Worm (Caenorhabditis elegans): ENCODE results near the gene scl-8.

scl-8 gene

DNA sequence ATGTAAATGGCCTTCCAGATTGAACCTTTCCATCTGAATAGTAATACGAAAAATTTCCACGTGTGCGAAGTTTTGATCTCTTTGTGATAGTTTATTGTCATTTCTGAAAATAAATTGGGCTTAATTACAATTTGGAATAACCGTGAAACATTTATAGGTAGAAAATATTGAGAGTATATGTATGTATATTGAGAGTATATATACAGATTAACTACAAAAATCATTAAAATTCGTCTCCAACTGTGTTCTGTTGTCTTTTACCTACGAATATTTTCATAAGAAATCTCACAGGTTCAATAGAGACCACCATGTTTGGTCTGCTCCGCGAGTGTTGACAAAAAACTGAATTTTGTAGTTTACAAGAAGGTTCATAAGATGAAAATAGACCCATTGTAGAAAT lies 41.4 kb downstream of the scl-8 start, which contains the start of gene best-2:
Gene best-2 (minus strand): TSS at position 101 of the 400 bp plus-strand sequence.
- no peak for TF ChIP-seq pqm-1 (tag; optimal IDR thresholded peaks at IDR 0.05)
- no peak for TF ChIP-seq snpc-4 (tag; optimal IDR thresholded peaks at IDR 0.05)
- TF ChIP-seq elt-2 (tag; optimal IDR thresholded peaks at IDR 0.05) = no peak
- TF ChIP-seq ZK546.5 (tag; optimal IDR thresholded peaks at IDR 0.05) = no peak
- no peak for TF ChIP-seq mdl-1 (tag; optimal IDR thresholded peaks at IDR 0.05)
- TF ChIP-seq tbx-2 (tag; optimal IDR thresholded peaks at IDR 0.05) = no peak
- TF ChIP-seq ceh-16 (tag; optimal IDR thresholded peaks at IDR 0.05) = no peak
- no peak for TF ChIP-seq nhr-76 (tag; optimal IDR thresholded peaks at IDR 0.05)
- no peak for TF ChIP-seq lin-15B (tag; optimal IDR thresholded peaks at IDR 0.05)
- TF ChIP-seq nfya-1 (tag; optimal IDR thresholded peaks at IDR 0.05; ENCODE audit: insufficient read depth) = no peak
- TF ChIP-seq fkh-2 (tag; optimal IDR thresholded peaks at IDR 0.05) = no peak
- no peak for TF ChIP-seq nhr-43 (tag; optimal IDR thresholded peaks at IDR 0.05; ENCODE audit: poor library complexity, severe bottlenecking)
- TF ChIP-seq ceh-82 (tag; optimal IDR thresholded peaks at IDR 0.05) = no peak

DNA sequence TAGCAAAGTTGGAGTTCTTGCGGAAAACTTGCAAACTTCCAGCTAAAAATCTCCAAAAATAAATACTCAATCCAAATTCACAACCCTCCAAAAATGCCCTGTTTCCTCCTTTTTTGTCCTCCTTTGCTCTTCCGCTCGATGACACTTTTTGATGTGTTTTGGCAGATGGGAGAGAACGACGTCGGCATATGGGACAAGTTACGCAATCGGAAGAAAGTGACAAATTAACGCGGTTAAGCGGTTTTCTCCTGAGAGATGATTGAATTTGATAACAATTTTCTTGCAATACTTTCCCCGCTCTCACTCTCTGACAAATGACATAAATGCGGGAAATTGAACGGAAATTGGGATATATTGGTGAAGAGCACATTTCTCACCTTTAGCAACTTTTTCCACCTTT lies 45.1 kb downstream of the scl-8 start:
- no peak for TF ChIP-seq nhr-237 (tag; optimal IDR thresholded peaks at IDR 0.05)
- no peak for TF ChIP-seq pqm-1 (tag; optimal IDR thresholded peaks at IDR 0.05)
- TF ChIP-seq elt-3 (tag; optimal IDR thresholded peaks at IDR 0.05) = no peak
- no peak for TF ChIP-seq nhr-11 (tag; optimal IDR thresholded peaks at IDR 0.05)
- no peak for TF ChIP-seq ama-1 (optimal IDR thresholded peaks at IDR 0.05)
- TF ChIP-seq snpc-4 (tag; optimal IDR thresholded peaks at IDR 0.05) = no peak
- no peak for TF ChIP-seq nhr-28 (tag; optimal IDR thresholded peaks at IDR 0.05)
- no peak for TF ChIP-seq hmg-11 (tag; optimal IDR thresholded peaks at IDR 0.05)
- TF ChIP-seq skn-1 (tag; optimal IDR thresholded peaks at IDR 0.05) = no peak
- TF ChIP-seq fkh-10 (GFP tag; optimal IDR thresholded peaks at IDR 0.05) = no peak
- no peak for TF ChIP-seq nhr-77 (tag; optimal IDR thresholded peaks at IDR 0.05)
- TF ChIP-seq ceh-82 (tag; optimal IDR thresholded peaks at IDR 0.05) = no peak
- TF ChIP-seq fkh-2 (tag; optimal IDR thresholded peaks at IDR 0.05) = no peak
- TF ChIP-seq mml-1 (tag; optimal IDR thresholded peaks at IDR 0.05) = no peak
- TF ChIP-seq lin-15B (tag; optimal IDR thresholded peaks at IDR 0.05) = no peak
- TF ChIP-seq nhr-76 (tag; optimal IDR thresholded peaks at IDR 0.05) = no peak
- TF ChIP-seq fos-1 (tag; optimal IDR thresholded peaks at IDR 0.05) = no peak

DNA sequence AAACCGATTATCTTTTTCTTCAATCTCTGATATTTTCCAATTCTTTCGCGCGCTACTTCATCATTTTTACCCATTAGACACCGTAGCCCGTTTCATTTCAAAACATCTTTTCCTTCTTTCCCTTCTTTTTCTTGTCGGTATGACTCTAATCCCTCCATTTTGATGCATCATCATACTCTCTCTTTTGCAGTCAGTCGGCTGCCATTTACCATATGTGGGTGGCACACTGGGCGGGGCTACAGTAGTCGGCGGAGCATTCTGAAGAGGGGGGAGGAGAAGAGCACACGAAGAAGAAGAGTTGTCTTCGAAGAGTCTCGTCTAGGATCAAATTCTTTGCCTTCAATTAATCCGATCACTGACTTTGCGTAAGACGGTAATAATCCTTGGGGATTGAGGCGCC lies 47.2 kb downstream of the scl-8 start, which contains the start of gene unc-30:
Gene unc-30 (plus strand): TSS at position 184 of the 400 bp plus-strand sequence.
- TF ChIP-seq lin-39 (tag; optimal IDR thresholded peaks at IDR 0.05) (peak; percentile 34), nhr-12 (tag; optimal IDR thresholded peaks at IDR 0.05) (no peak), nhr-237 (tag; optimal IDR thresholded peaks at IDR 0.05) (no peak), egl-27 (tag; optimal IDR thresholded peaks at IDR 0.05) (no peak), pha-4 (tag; optimal IDR thresholded peaks at IDR 0.05) (no peak), nhr-25 (tag; optimal IDR thresholded peaks at IDR 0.05) (no peak), nfya-1 (tag; optimal IDR thresholded peaks at IDR 0.05; ENCODE audit: insufficient read depth) (peak; percentile 58), zag-1 (tag; optimal IDR thresholded peaks at IDR 0.05) (no peak), nhr-67 (tag; optimal IDR thresholded peaks at IDR 0.05) (no peak), fos-1 (tag; optimal IDR thresholded peaks at IDR 0.05) (no peak), aly-2 (tag; optimal IDR thresholded peaks at IDR 0.05) (no peak), ceh-9 (tag; optimal IDR thresholded peaks at IDR 0.05) (no peak)

DNA sequence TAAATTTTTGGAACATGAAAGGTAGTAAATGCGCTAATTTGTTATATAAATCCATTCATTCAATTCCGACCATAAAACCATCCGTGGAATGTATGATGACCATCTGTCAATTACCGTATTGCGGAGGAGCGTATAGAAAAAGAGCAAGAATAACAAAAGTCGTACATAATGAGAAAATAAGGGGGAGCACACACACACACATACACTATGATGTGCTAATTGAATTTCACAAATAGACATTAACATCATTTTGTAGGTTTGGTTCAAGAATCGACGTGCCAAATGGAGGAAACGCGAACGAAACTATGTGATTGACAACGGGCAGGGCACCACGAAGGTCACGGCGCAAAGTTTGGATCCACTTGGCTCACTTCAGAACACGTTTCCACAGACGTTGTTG lies 49.9 kb downstream of the scl-8 start:
- no peak for TF ChIP-seq R02D3.7 (tag; optimal IDR thresholded peaks at IDR 0.05)
- TF ChIP-seq lsy-12 (tag; optimal IDR thresholded peaks at IDR 0.05) = no peak
- TF ChIP-seq lin-15B (tag; optimal IDR thresholded peaks at IDR 0.05) = no peak
- TF ChIP-seq nhr-25 (tag; optimal IDR thresholded peaks at IDR 0.05) = no peak
- TF ChIP-seq sea-2 (GFP tag; optimal IDR thresholded peaks at IDR 0.05) = no peak
- TF ChIP-seq skn-1 (tag; optimal IDR thresholded peaks at IDR 0.05) = no peak
- no peak for TF ChIP-seq pqm-1 (tag; optimal IDR thresholded peaks at IDR 0.05)
- no peak for TF ChIP-seq ceh-28 (tag; optimal IDR thresholded peaks at IDR 0.05)
- TF ChIP-seq elt-2 (tag; optimal IDR thresholded peaks at IDR 0.05) = no peak
- TF ChIP-seq lin-39 (tag; optimal IDR thresholded peaks at IDR 0.05) = no peak
- no peak for TF ChIP-seq nhr-67 (tag; optimal IDR thresholded peaks at IDR 0.05)
- no peak for TF ChIP-seq nhr-77 (tag; optimal IDR thresholded peaks at IDR 0.05)
- TF ChIP-seq nhr-237 (tag; optimal IDR thresholded peaks at IDR 0.05) = no peak
- TF ChIP-seq nhr-76 (tag; optimal IDR thresholded peaks at IDR 0.05) = no peak
- no peak for TF ChIP-seq nhr-11 (tag; optimal IDR thresholded peaks at IDR 0.05)

Measured in whole organism, L3 larva.